Fruit fly (Drosophila melanogaster): ENCODE data around the gene Raf.
A peak's percentile ranks its signal among the peaks of the same experiment; 100 is the strongest.

Raf gene

dm6 chrX:2294474-2295434, 512 bp upstream of the Raf start:
- TF ChIP-seq MTF-1 (GFP tag; optimal IDR thresholded peaks at IDR 0.05; ENCODE audit: borderline replicate concordance) (peak; percentile 36), CG8089 (GFP tag; optimal IDR thresholded peaks at IDR 0.05) (peak; percentile 27), hkb (optimal IDR thresholded peaks at IDR 0.05) (no peak), hkb (GFP tag; IDR thresholded peaks at IDR 0.05) (peak; percentile 26; the same call in 1 of the 2 replicates), vvl (GFP tag; IDR thresholded peaks at IDR 0.05) (peak; percentile 36), CG6813 (GFP tag; optimal IDR thresholded peaks at IDR 0.05) (peak; percentile 9), CG1024 (GFP tag; IDR thresholded peaks at IDR 0.05) (peak; percentile 34; the same call in 1 of the 2 replicates), zfh1 (GFP tag; IDR thresholded peaks at IDR 0.05) (peak; percentile 47; the same call in 1 of the 3 replicates), sr (GFP tag; IDR thresholded peaks at IDR 0.05) (peak; percentile 19; the same call in 1 of the 3 replicates), Lpt (GFP tag; optimal IDR thresholded peaks at IDR 0.05) (no peak), wek (GFP tag; optimal IDR thresholded peaks at IDR 0.05) (peak; percentile 38), fd96Cb (tag; optimal IDR thresholded peaks at IDR 0.05) (peak; percentile 7), CG8290 (GFP tag; optimal IDR thresholded peaks at IDR 0.05) (peak; percentile 15), CG8290 (tag; optimal IDR thresholded peaks at IDR 0.05) (peak in 1 of 2 experiments; percentile 25), CG18764 (GFP tag; optimal IDR thresholded peaks at IDR 0.05) (no peak), CG14014 (GFP tag; IDR thresholded peaks at IDR 0.05) (peak; percentile 12; the same call in 1 of the 2 replicates), CG1647 (GFP tag; optimal IDR thresholded peaks at IDR 0.05) (no peak), bsh (GFP tag; optimal IDR thresholded peaks at IDR 0.05) (peak in 1 of 2 experiments; percentile 29), Med (GFP tag) (peak; percentile 89), Drgx (GFP tag; IDR thresholded peaks at IDR 0.05) (peak; percentile 55), CG2202 (tag; optimal IDR thresholded peaks at IDR 0.05) (peak; percentile 14), dmrt99B (tag; optimal IDR thresholded peaks at IDR 0.05) (peak; percentile 10), Stat92E (GFP tag; optimal IDR thresholded peaks at IDR 0.05) (peak in 1 of 3 experiments; percentile 76), CG10209 (GFP tag; optimal IDR thresholded peaks at IDR 0.05) (peak; percentile 20), ac (GFP tag; optimal IDR thresholded peaks at IDR 0.05) (peak; percentile 5), CG15011 (GFP tag; optimal IDR thresholded peaks at IDR 0.05) (peak; percentile 1), exex (tag; optimal IDR thresholded peaks at IDR 0.05) (no peak), eve (GFP tag; optimal IDR thresholded peaks at IDR 0.05) (peak in 1 of 2 experiments; percentile 81), CG12236 (GFP tag; optimal IDR thresholded peaks at IDR 0.05) (peak; percentile 20), nau (GFP tag; optimal IDR thresholded peaks at IDR 0.05) (peak; percentile 18), CG11398 (GFP tag; optimal IDR thresholded peaks at IDR 0.05) (peak; percentile 9), Side (GFP tag; optimal IDR thresholded peaks at IDR 0.05) (peak; percentile 38), lbe (GFP tag; optimal IDR thresholded peaks at IDR 0.05) (peak; percentile 40), CG31224 (GFP tag; IDR thresholded peaks at IDR 0.05) (0 out of 2 replicates have a peak, but pooled peaks have one; percentile 18), CG2875 (GFP tag; optimal IDR thresholded peaks at IDR 0.05) (peak; percentile 29), dpn (GFP tag; optimal IDR thresholded peaks at IDR 0.05) (peak in 1 of 2 experiments; percentile 24), CG17328 (GFP tag; IDR thresholded peaks at IDR 0.05) (0 out of 2 replicates have a peak, but pooled peaks have one; percentile 10), CG12659 (GFP tag; optimal IDR thresholded peaks at IDR 0.05) (no peak), CG10979 (tag; optimal IDR thresholded peaks at IDR 0.05) (no peak), Atf3 (GFP tag; optimal IDR thresholded peaks at IDR 0.05) (no peak), CG15601 (tag; optimal IDR thresholded peaks at IDR 0.05) (peak; percentile 7), cg (GFP tag; optimal IDR thresholded peaks at IDR 0.05) (peak; percentile 66), Sox100B (GFP tag; optimal IDR thresholded peaks at IDR 0.05) (peak; percentile 3), Hmr (GFP tag; optimal IDR thresholded peaks at IDR 0.05) (peak; percentile 1), ewg (GFP tag; optimal IDR thresholded peaks at IDR 0.05) (peak; percentile 11), pan (optimal IDR thresholded peaks at IDR 0.05) (no peak), pan (GFP tag; optimal IDR thresholded peaks at IDR 0.05 in 1 of 2, IDR thresholded peaks at IDR 0.05 in 1 of 2) (peak in 1 of 2 experiments; percentile 10)
